Fruit fly (Drosophila melanogaster): ENCODE results near the gene CG12093.
A peak's percentile ranks its signal among the peaks of the same experiment; 100 is the strongest.

The CG12093 gene

DNA sequence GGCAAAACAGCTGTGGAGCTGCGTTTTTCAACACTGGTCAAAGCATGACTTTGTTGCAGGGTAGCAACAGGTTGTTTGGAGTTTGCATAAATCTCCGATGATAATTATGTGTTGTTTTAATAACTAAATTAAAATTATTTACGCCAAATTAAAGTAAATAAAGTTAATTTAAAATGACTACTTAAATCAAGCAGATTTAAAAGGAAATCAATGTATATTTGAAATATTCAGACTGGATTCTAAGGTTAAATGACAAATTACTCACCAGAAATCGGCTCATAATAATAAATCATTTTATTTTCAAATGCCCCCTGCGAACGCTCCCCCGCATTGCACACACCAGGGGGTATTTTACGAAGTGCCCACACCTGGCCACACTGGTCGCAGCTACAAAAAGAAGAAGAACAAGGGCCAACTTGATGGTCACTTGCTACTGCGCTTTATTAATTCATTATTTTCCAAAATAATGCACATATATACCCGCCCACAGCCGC is at the start of gene CG12093, which contains the start of gene Atg2:
Gene CG12093, minus strand, starts transcription at position 40 of the 494 bp plus-strand sequence.
Gene Atg2, plus strand, starts transcription at position 371 of the 494 bp plus-strand sequence.
- peak; percentile 95 for TF ChIP-seq CG15710 (tag; optimal IDR thresholded peaks at IDR 0.05)
- peak; percentile 87 for TF ChIP-seq CG12605 (GFP tag; IDR thresholded peaks at IDR 0.05)
- TF ChIP-seq CG8159 (tag; optimal IDR thresholded peaks at IDR 0.05): peak; percentile 92
- TF ChIP-seq rn (GFP tag; IDR thresholded peaks at IDR 0.05): peak; percentile 88
- no peak for TF ChIP-seq Pif1B (GFP tag; optimal IDR thresholded peaks at IDR 0.05)
- peak; percentile 87 for TF ChIP-seq fd96Ca (GFP tag; IDR thresholded peaks at IDR 0.05)
- TF ChIP-seq EcR (GFP tag; optimal IDR thresholded peaks at IDR 0.05): peak; percentile 31
- peak; percentile 88 for TF ChIP-seq CG34367 (tag; optimal IDR thresholded peaks at IDR 0.05)
- TF ChIP-seq D1 (tag; optimal IDR thresholded peaks at IDR 0.05): no peak
- no peak for TF ChIP-seq CG13204 (GFP tag; optimal IDR thresholded peaks at IDR 0.05)
- peak; percentile 88 for TF ChIP-seq CG17806 (tag; optimal IDR thresholded peaks at IDR 0.05)
- TF ChIP-seq CG32121 (GFP tag; IDR thresholded peaks at IDR 0.05): peak; percentile 91
- TF ChIP-seq Pif1A (GFP tag; optimal IDR thresholded peaks at IDR 0.05): no peak
- TF ChIP-seq CG4496 (GFP tag; IDR thresholded peaks at IDR 0.05): peak; percentile 95
- TF ChIP-seq CG14655 (GFP tag; optimal IDR thresholded peaks at IDR 0.05): no peak
- TF ChIP-seq gl (tag; optimal IDR thresholded peaks at IDR 0.05): peak; percentile 69
- TF ChIP-seq Snoo (tag; optimal IDR thresholded peaks at IDR 0.05): peak; percentile 92
- TF ChIP-seq CG8301 (tag; optimal IDR thresholded peaks at IDR 0.05): peak; percentile 86
- TF ChIP-seq Ets98B (GFP tag; IDR thresholded peaks at IDR 0.05): peak; percentile 89
- TF ChIP-seq CG10348 (GFP tag; IDR thresholded peaks at IDR 0.05): peak; percentile 70
- peak; percentile 89 for TF ChIP-seq CG9948 (tag; optimal IDR thresholded peaks at IDR 0.05)

DNA sequence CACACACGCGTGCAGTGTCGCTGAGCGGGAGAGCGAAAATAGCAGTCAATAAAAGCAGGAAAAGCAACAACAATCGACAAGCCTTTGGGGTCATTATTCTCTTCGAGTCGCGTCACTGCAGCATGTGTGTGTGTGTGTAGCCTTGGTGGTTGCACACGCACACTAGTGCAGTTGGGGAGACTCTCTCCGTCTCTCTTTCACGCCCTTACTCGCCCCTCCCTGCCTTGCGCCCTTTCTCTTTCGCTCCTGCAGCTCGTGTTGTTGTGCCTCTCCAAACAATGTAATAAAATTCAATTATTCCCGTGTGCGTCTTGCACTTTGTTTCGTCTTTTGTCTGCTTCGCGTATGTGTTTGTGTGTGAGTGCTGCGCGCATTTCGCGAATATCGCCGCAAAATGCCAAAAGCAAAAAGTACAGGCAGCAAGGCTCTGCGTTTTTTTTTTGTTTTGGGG is 49.7 kb upstream of the CG12093 start:
- TF ChIP-seq CG13204 (GFP tag; optimal IDR thresholded peaks at IDR 0.05) (no peak), EcR (GFP tag; optimal IDR thresholded peaks at IDR 0.05) (peak; percentile 98), CG32121 (GFP tag; IDR thresholded peaks at IDR 0.05) (no peak)

DNA sequence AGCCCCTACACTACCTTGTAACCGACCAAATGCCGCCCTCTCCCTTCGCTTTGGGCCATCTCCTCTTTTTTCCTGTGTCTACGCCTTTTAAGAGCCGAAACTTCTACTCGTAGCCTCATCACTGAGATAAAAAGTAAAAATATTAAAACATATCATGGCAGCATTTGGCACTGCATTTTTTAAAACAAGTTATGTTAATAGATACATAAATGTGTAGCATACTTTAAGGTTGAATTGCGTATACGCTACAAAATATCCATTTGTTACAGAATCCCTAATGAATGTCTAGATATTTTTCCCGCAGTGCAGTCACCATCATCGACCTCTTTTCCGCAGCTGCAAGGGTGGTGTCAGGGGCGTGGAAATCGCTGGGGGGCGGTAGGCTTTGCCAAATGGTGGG is 49.1 kb upstream of the CG12093 start:
- TF ChIP-seq CG8301 (tag; optimal IDR thresholded peaks at IDR 0.05) (peak; percentile 97), CG10348 (GFP tag; IDR thresholded peaks at IDR 0.05) (peak; percentile 71), CG34367 (tag; optimal IDR thresholded peaks at IDR 0.05) (peak; percentile 95), CG32121 (GFP tag; IDR thresholded peaks at IDR 0.05) (peak; percentile 92), Pif1A (GFP tag; optimal IDR thresholded peaks at IDR 0.05) (peak; percentile 95), CG15710 (tag; optimal IDR thresholded peaks at IDR 0.05) (peak; percentile 96), CG13204 (GFP tag; optimal IDR thresholded peaks at IDR 0.05) (peak; percentile 61), rn (GFP tag; IDR thresholded peaks at IDR 0.05) (peak; percentile 94), EcR (GFP tag; optimal IDR thresholded peaks at IDR 0.05) (no peak), Ets98B (GFP tag; IDR thresholded peaks at IDR 0.05) (peak; percentile 94), Snoo (tag; optimal IDR thresholded peaks at IDR 0.05) (peak; percentile 80), CG9948 (tag; optimal IDR thresholded peaks at IDR 0.05) (peak; percentile 96), D1 (tag; optimal IDR thresholded peaks at IDR 0.05) (peak; percentile 96), CG4496 (GFP tag; IDR thresholded peaks at IDR 0.05) (peak; percentile 97), CG14655 (GFP tag; optimal IDR thresholded peaks at IDR 0.05) (peak; percentile 98), CG8159 (tag; optimal IDR thresholded peaks at IDR 0.05) (peak; percentile 96), gl (tag; optimal IDR thresholded peaks at IDR 0.05) (peak; percentile 92), Pif1B (GFP tag; optimal IDR thresholded peaks at IDR 0.05) (peak; percentile 80), CG17806 (tag; optimal IDR thresholded peaks at IDR 0.05) (peak; percentile 96), CG12605 (GFP tag; IDR thresholded peaks at IDR 0.05) (peak; percentile 90), fd96Ca (GFP tag; IDR thresholded peaks at IDR 0.05) (peak; percentile 96)

DNA sequence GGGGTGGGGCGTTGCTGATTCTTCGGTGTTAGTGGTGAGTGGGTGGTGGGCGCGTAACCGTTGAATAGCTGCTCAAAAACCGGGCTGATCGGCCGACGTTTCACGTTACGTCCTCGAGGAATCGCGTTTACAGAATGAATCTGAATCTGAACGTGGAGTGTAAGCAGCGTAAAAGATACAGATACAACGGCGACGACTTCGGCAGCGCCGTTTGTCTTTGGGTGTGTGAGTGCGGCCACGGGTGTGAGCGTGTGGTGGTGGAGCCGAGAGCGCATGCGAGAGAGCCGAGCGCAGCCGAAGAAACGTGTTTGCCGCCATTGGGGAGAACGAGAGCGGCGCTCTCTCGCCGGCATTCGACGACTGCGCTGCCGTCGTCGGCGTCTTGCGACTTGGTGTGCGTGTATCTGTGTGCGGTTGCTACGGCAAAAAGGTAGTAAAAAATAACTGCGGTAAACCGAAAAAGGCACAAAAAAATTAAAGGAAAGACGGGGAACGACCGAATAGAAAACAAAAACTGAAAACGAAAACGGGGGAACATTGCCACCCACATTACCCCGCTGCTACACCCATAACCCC is 47.2 kb upstream of the CG12093 start:
- TF ChIP-seq CG4496 (GFP tag; IDR thresholded peaks at IDR 0.05) (peak; percentile 92), CG12605 (GFP tag; IDR thresholded peaks at IDR 0.05) (peak; percentile 97), CG14655 (GFP tag; optimal IDR thresholded peaks at IDR 0.05) (peak; percentile 88), CG15710 (tag; optimal IDR thresholded peaks at IDR 0.05) (peak; percentile 89), Pif1B (GFP tag; optimal IDR thresholded peaks at IDR 0.05) (peak; percentile 83), CG13204 (GFP tag; optimal IDR thresholded peaks at IDR 0.05) (peak; percentile 98), Snoo (tag; optimal IDR thresholded peaks at IDR 0.05) (peak; percentile 65), fd96Ca (GFP tag; IDR thresholded peaks at IDR 0.05) (peak; percentile 87), CG9948 (tag; optimal IDR thresholded peaks at IDR 0.05) (peak; percentile 80), D1 (tag; optimal IDR thresholded peaks at IDR 0.05) (peak; percentile 31), CG8159 (tag; optimal IDR thresholded peaks at IDR 0.05) (peak; percentile 84), Pif1A (GFP tag; optimal IDR thresholded peaks at IDR 0.05) (peak; percentile 79), Ets98B (GFP tag; IDR thresholded peaks at IDR 0.05) (peak; percentile 85), CG8301 (tag; optimal IDR thresholded peaks at IDR 0.05) (peak; percentile 81), CG32121 (GFP tag; IDR thresholded peaks at IDR 0.05) (peak; percentile 80), CG17806 (tag; optimal IDR thresholded peaks at IDR 0.05) (peak; percentile 83), CG10348 (GFP tag; IDR thresholded peaks at IDR 0.05) (no peak), EcR (GFP tag; optimal IDR thresholded peaks at IDR 0.05) (peak; percentile 92), gl (tag; optimal IDR thresholded peaks at IDR 0.05) (peak; percentile 98), rn (GFP tag; IDR thresholded peaks at IDR 0.05) (peak; percentile 67; the same call in 1 of the 2 replicates), CG34367 (tag; optimal IDR thresholded peaks at IDR 0.05) (peak; percentile 89)

DNA sequence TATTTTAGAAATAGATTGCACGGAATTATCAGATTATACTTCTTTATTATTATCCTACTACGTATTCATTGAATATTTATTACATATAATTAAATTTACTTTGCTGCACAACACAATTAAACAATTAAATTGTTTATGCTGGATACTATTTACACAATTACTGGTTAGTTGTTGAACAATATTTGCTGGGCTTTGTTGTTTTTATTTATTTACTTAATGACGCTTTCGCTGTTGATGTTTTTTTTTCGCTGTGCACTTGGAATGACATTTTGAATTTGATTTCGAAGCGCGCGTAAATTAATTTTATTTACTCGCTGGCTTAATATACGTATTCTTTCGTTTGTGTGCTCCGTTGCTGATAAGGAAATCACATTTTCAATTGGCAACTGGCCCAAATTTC is 46.5 kb upstream of the CG12093 start:
- TF ChIP-seq CG8159 (tag; optimal IDR thresholded peaks at IDR 0.05) (peak; percentile 10), CG17806 (tag; optimal IDR thresholded peaks at IDR 0.05) (no peak)
